Fruit fly (Drosophila melanogaster) whole organism, pupa: ENCODE results near the gene fw.

Source experiments
- CG10348 ChIP-seq: fragments of 200-800 bp; sonication (Bioruptor generic); IDR thresholded peaks from 2 replicates; pipeline ENCODE4 v1.3.6; 2022; ENCODE audit warnings: missing biosample characterization, missing genetic modification characterization
- CG13204 ChIP-seq: fragments of 200-800 bp; sonication (Bioruptor generic); optimal IDR thresholded peaks from 2 replicates; lab custom pipeline; 2018; ENCODE audit warnings: missing biosample characterization, mild to moderate bottlenecking, missing genetic modification characterization, moderate library complexity
- CG15710 ChIP-seq: fragments of 200-800 bp; sonication (Bioruptor generic); optimal IDR thresholded peaks from 2 replicates; lab custom pipeline; 2018; ENCODE audit warnings: missing biosample characterization, mild to moderate bottlenecking, missing genetic modification characterization, moderate library complexity
- rn ChIP-seq: fragments of 200-800 bp; sonication (Bioruptor generic); IDR thresholded peaks from 2 replicates; pipeline ENCODE4 v1.3.6; 2022; ENCODE audit warnings: missing biosample characterization, missing genetic modification characterization

DNA sequence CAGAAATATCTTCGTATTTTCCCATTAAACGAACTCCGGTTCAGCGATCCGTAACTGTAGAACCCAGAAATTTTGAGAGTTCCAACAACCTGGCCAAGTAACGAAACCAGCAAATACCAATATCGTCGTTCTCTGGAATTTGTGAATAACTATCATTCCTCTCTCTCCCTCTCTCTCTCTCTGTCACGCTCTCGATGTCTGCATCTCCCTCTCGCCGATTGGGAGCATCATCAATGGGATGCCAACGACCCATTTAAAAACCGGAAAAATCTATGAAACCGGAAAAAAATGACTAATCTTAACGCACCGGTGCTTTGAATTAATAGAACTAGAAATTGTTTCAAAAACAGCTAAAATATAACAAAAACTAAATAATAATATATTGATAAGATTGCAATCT is 3.9 kb upstream of the fw start:
- TF ChIP-seq CG13204 (GFP tag; lab: Kevin White, UChicago) (no peak), CG15710 (tag; lab: Kevin White, UChicago) (no peak), CG10348 (GFP tag; lab: Robert Waterston, UW) (no peak), rn (GFP tag; lab: Robert Waterston, UW) (no peak)
